Fruit fly (Drosophila melanogaster) whole organism, embryonic: ENCODE measurements around the gene RpS5b.

Experiments used
- CG10366 ChIP-seq: fragments of 200-800 bp; sonication (Bioruptor generic); IDR thresholded peaks from 2 replicates; pipeline ENCODE4 v1.3.6; 2022; ENCODE audit warnings: missing biosample characterization, missing genetic modification characterization
- CG10543 ChIP-seq: fragments of 200-800 bp; sonication (Bioruptor generic); optimal IDR thresholded peaks from 3 replicates; lab custom pipeline; 2017; ENCODE audit warnings: missing biosample characterization, mild to moderate bottlenecking, missing genetic modification characterization, moderate library complexity
- CG11504 ChIP-seq: fragments of 200-800 bp; sonication (Bioruptor generic); optimal IDR thresholded peaks from 3 replicates; lab custom pipeline; 2019; ENCODE audit warnings: missing biosample characterization, mild to moderate bottlenecking, missing genetic modification characterization, moderate library complexity
- CG12219 ChIP-seq: fragments of 200-800 bp; sonication (Bioruptor generic); optimal IDR thresholded peaks from 3 replicates; lab custom pipeline; 2018; ENCODE audit warnings: missing biosample characterization, mild to moderate bottlenecking, missing genetic modification characterization
- CG12391 ChIP-seq: fragments of 200-800 bp; sonication (Bioruptor generic); optimal IDR thresholded peaks from 3 replicates; lab custom pipeline; 2018; ENCODE audit warnings: missing biosample characterization, mild to moderate bottlenecking, missing genetic modification characterization, moderate library complexity
- CG14710 ChIP-seq: fragments of 200-800 bp; sonication (Bioruptor generic); optimal IDR thresholded peaks from 3 replicates; lab custom pipeline; 2019; ENCODE audit warnings: missing biosample characterization, mild to moderate bottlenecking, missing genetic modification characterization, moderate library complexity
- CG1647 ChIP-seq: fragments of 200-800 bp; sonication (Bioruptor generic); optimal IDR thresholded peaks from 3 replicates; lab custom pipeline; 2016; ENCODE audit warnings: missing biosample characterization, missing genetic modification characterization
- CG17612 ChIP-seq: fragments of 200-800 bp; sonication (Bioruptor generic); IDR thresholded peaks from 2 replicates; pipeline ENCODE4 v1.3.6; 2022; ENCODE audit warnings: missing biosample characterization, missing genetic modification characterization
- CG17912 ChIP-seq: fragments of 200-800 bp; sonication (Bioruptor generic); optimal IDR thresholded peaks from 2 replicates; lab custom pipeline; 2018; ENCODE audit warnings: missing biosample characterization, mild to moderate bottlenecking, missing genetic modification characterization
- CG2116 ChIP-seq: fragments of 200-800 bp; sonication (Bioruptor generic); optimal IDR thresholded peaks from 3 replicates; lab custom pipeline; 2018; ENCODE audit warnings: missing biosample characterization, mild to moderate bottlenecking, missing genetic modification characterization
- CG32767 ChIP-seq: fragments of 200-800 bp; sonication (Bioruptor generic); IDR thresholded peaks from 2 replicates; pipeline ENCODE4 v1.3.6; 2022; ENCODE audit warnings: missing biosample characterization, missing genetic modification characterization
- CG3281 ChIP-seq: fragments of 200-800 bp; sonication (Bioruptor generic); optimal IDR thresholded peaks from 3 replicates; lab custom pipeline; 2017; ENCODE audit warnings: missing biosample characterization, mild to moderate bottlenecking, missing genetic modification characterization
- CG33213 ChIP-seq: fragments of 200-800 bp; sonication (Bioruptor generic); optimal IDR thresholded peaks from 3 replicates; lab custom pipeline; 2016; ENCODE audit warnings: missing biosample characterization, missing genetic modification characterization
- CG3726 ChIP-seq: fragments of 200-800 bp; sonication (Bioruptor generic); IDR thresholded peaks from 3 replicates; pipeline ENCODE4, ENCODE4 v1.3.6; 2022; ENCODE audit warnings: missing biosample characterization, missing genetic modification characterization
- CG6854 ChIP-seq: fragments of 200-800 bp; sonication (Bioruptor generic); optimal IDR thresholded peaks from 3 replicates; lab custom pipeline; 2017; ENCODE audit warnings: missing biosample characterization, mild to moderate bottlenecking, missing genetic modification characterization
- CG7357 ChIP-seq: fragments of 200-800 bp; sonication (Bioruptor generic); IDR thresholded peaks from 3 replicates; pipeline ENCODE4 v1.3.6; 2022; ENCODE audit warnings: missing biosample characterization, missing genetic modification characterization
- CG7839 ChIP-seq: fragments of 200-800 bp; sonication (Bioruptor generic); optimal IDR thresholded peaks from 3 replicates; lab custom pipeline; 2018; ENCODE audit warnings: missing biosample characterization, mild to moderate bottlenecking, missing genetic modification characterization, moderate library complexity
- CrebB ChIP-seq: fragments of 200-800 bp; sonication (Bioruptor generic); optimal IDR thresholded peaks from 3 replicates; lab custom pipeline; 2018; ENCODE audit warnings: missing biosample characterization, mild to moderate bottlenecking, missing genetic modification characterization
- Dad ChIP-seq: fragments of 200-800 bp; sonication (Bioruptor generic); optimal IDR thresholded peaks from 3 replicates; lab custom pipeline; 2016; ENCODE audit warnings: missing biosample characterization, missing genetic modification characterization
- Deaf1 ChIP-seq: fragments of 200-800 bp; optimal IDR thresholded peaks from 3 replicates; lab custom pipeline; 2019; ENCODE audit warnings: missing biosample characterization, mild to moderate bottlenecking, missing genetic modification characterization, moderate library complexity
- Dfd ChIP-seq, 2 experiments: fragments of >200 bp; optimal IDR thresholded peaks; 2 replicates each; lab custom pipeline; 2017; ENCODE audit warnings: missing biosample characterization in 2 of 2, missing genetic modification characterization in 2 of 2
- Dp ChIP-seq: fragments of 200-800 bp; sonication (Bioruptor generic); optimal IDR thresholded peaks from 2 replicates; lab custom pipeline; 2018; ENCODE audit warnings: missing biosample characterization, mild to moderate bottlenecking, missing genetic modification characterization, moderate library complexity
- E2f2 ChIP-seq: fragments of 200-800 bp; sonication (Bioruptor generic); IDR thresholded peaks from 2 replicates; pipeline ENCODE4 v1.3.6; 2022; ENCODE audit warnings: missing biosample characterization, missing genetic modification characterization
- Ets97D ChIP-seq: fragments of 200-800 bp; sonication (Bioruptor generic); optimal IDR thresholded peaks from 3 replicates; lab custom pipeline; 2016; ENCODE audit warnings: missing biosample characterization, missing genetic modification characterization
- Fer3 ChIP-seq: fragments of 200-800 bp; sonication (Bioruptor generic); optimal IDR thresholded peaks from 2 replicates; lab custom pipeline; 2018; ENCODE audit warnings: missing biosample characterization, mild to moderate bottlenecking, missing genetic modification characterization, moderate library complexity
- HLH3B ChIP-seq: fragments of 200-800 bp; sonication (Bioruptor generic); IDR thresholded peaks from 2 replicates; pipeline ENCODE4 v1.3.6; 2022; ENCODE audit warnings: missing biosample characterization, missing genetic modification characterization
- HLHmδ ChIP-seq: fragments of 200-800 bp; sonication (Bioruptor generic); optimal IDR thresholded peaks from 2 replicates; lab custom pipeline; 2018; ENCODE audit warnings: missing biosample characterization, mild to moderate bottlenecking, missing genetic modification characterization, moderate library complexity
- Lim3 ChIP-seq: fragments of 200-800 bp; sonication (Bioruptor generic); IDR thresholded peaks from 2 replicates; pipeline ENCODE4 v1.3.6; 2022; ENCODE audit warnings: missing biosample characterization, missing genetic modification characterization
- MTF-1 ChIP-seq: fragments of 200-800 bp; sonication (Bioruptor generic); optimal IDR thresholded peaks from 2 replicates; lab custom pipeline; 2018; ENCODE audit warnings: missing biosample characterization, mild to moderate bottlenecking, missing genetic modification characterization, borderline replicate concordance
- NfI ChIP-seq: fragments of 200-800 bp; sonication (Bioruptor generic); optimal IDR thresholded peaks from 3 replicates; lab custom pipeline; 2018; ENCODE audit warnings: missing biosample characterization, mild to moderate bottlenecking, missing genetic modification characterization, moderate library complexity
- Sin3A ChIP-seq: fragments of >200 bp; optimal IDR thresholded peaks from 2 replicates; lab custom pipeline; 2018
- Spps ChIP-seq: fragments of 200-800 bp; sonication (Bioruptor generic); optimal IDR thresholded peaks from 2 replicates; lab custom pipeline; 2018; ENCODE audit warnings: missing biosample characterization, mild to moderate bottlenecking, missing genetic modification characterization
- Sry-β ChIP-seq: fragments of 200-800 bp; sonication (Bioruptor generic); optimal IDR thresholded peaks from 2 replicates; lab custom pipeline; 2018; ENCODE audit warnings: missing biosample characterization, mild to moderate bottlenecking, missing genetic modification characterization, moderate library complexity
- Stat92E ChIP-seq, 3 experiments: fragments of >200 bp in 2 of 3; fragments of 200-800 bp in 1 of 3; sonication (Bioruptor generic) in 1 of 3; optimal IDR thresholded peaks; 2 replicates each; lab custom pipeline; 2017 to 2019; ENCODE audit warnings: missing biosample characterization in 3 of 3, missing genetic modification characterization in 3 of 3, mild to moderate bottlenecking in 1 of 3, moderate library complexity in 1 of 3
- ab ChIP-seq: fragments of 200-800 bp; sonication (Bioruptor generic); optimal IDR thresholded peaks from 2 replicates; lab custom pipeline; 2016; ENCODE audit warnings: missing biosample characterization, missing genetic modification characterization
- bowl ChIP-seq: fragments of 200-800 bp; sonication (Bioruptor generic); IDR thresholded peaks from 2 replicates; pipeline ENCODE4 v1.3.6; 2022; ENCODE audit warnings: missing biosample characterization, missing genetic modification characterization
- chinmo ChIP-seq: fragments of 200-800 bp; sonication (Bioruptor generic); IDR thresholded peaks from 4 replicates; pipeline ENCODE4 v1.3.6; 2022; ENCODE audit warnings: missing biosample characterization, missing genetic modification characterization; ENCODE audit not compliant: partially characterized antibody
- chn ChIP-seq: fragments of 200-800 bp; sonication (Bioruptor generic); optimal IDR thresholded peaks from 2 replicates; lab custom pipeline; 2016; ENCODE audit warnings: missing biosample characterization, missing genetic modification characterization
- crol ChIP-seq: fragments of 200-800 bp; sonication (Bioruptor generic); IDR thresholded peaks from 2 replicates; pipeline ENCODE4 v1.3.6; 2022; ENCODE audit warnings: missing biosample characterization, missing genetic modification characterization
- fu2 ChIP-seq: fragments of 200-800 bp; sonication (Bioruptor generic); optimal IDR thresholded peaks from 2 replicates; lab custom pipeline; 2016; ENCODE audit warnings: missing biosample characterization, missing genetic modification characterization
- gcm ChIP-seq: fragments of 200-800 bp; sonication (Bioruptor generic); optimal IDR thresholded peaks from 2 replicates; lab custom pipeline; 2019; ENCODE audit warnings: missing biosample characterization, mild to moderate bottlenecking, missing genetic modification characterization, moderate library complexity
- maf-S ChIP-seq: fragments of 200-800 bp; sonication (Bioruptor generic); optimal IDR thresholded peaks from 2 replicates; lab custom pipeline; 2016; ENCODE audit warnings: missing biosample characterization, missing genetic modification characterization
- mirr ChIP-seq: fragments of 200-800 bp; sonication (Bioruptor generic); optimal IDR thresholded peaks from 3 replicates; lab custom pipeline; 2018; ENCODE audit warnings: missing biosample characterization, mild to moderate bottlenecking, missing genetic modification characterization
- pros ChIP-seq: fragments of 200-800 bp; sonication (Bioruptor generic); optimal IDR thresholded peaks from 3 replicates; lab custom pipeline; 2019; ENCODE audit warnings: missing biosample characterization, mild to moderate bottlenecking, missing genetic modification characterization, moderate library complexity
- rib ChIP-seq: fragments of 200-800 bp; sonication (Bioruptor generic); IDR thresholded peaks from 2 replicates; pipeline ENCODE4 v1.3.6; 2022; ENCODE audit warnings: missing biosample characterization, missing genetic modification characterization
- row ChIP-seq: fragments of 200-800 bp; sonication (Bioruptor generic); IDR thresholded peaks from 3 replicates; pipeline ENCODE4 v1.3.6; 2022; ENCODE audit warnings: missing biosample characterization, missing genetic modification characterization
- trh ChIP-seq: fragments of 200-800 bp; sonication (Bioruptor generic); optimal IDR thresholded peaks from 2 replicates; lab custom pipeline; 2016; ENCODE audit warnings: missing biosample characterization, missing genetic modification characterization
- tup ChIP-seq: fragments of 200-800 bp; sonication (Bioruptor generic); optimal IDR thresholded peaks from 2 replicates; lab custom pipeline; 2016; ENCODE audit warnings: missing biosample characterization, mild to moderate bottlenecking, missing genetic modification characterization, moderate library complexity
- unc-4 ChIP-seq: fragments of 200-800 bp; sonication (Bioruptor generic); IDR thresholded peaks from 2 replicates; pipeline ENCODE4 v1.3.6; 2022; ENCODE audit warnings: missing biosample characterization, missing genetic modification characterization; ENCODE audit not compliant: partially characterized antibody
- vfl ChIP-seq: fragments of 200-800 bp; sonication (Bioruptor generic); optimal IDR thresholded peaks from 2 replicates; lab custom pipeline; 2016; ENCODE audit warnings: missing biosample characterization, missing genetic modification characterization

RpS5b gene

DNA sequence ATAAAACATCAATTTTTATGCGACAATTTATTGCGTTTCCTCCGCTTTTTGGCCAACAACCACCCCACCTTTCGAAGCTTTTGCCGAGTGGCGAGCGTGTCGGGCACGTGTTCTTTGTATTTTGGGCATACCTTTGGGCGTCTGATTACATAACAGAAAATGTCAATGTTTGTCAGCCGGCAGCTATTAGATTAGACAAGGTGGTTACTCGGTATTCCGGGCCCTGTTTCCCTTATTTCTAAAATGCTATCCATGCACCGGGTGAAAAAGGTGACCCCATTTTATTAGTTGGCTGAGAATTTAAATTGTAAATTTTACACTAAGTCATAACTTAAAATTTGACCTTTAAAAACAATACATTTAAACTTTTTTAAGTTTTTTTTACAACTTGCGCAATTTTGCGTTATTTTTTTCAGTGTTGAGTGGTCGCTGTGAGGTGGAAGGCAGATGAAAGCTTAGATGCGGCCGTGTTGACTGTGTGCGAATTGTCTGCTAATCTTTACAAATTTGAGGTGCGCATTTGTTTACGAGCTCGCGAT, 11.2 kb upstream of the RpS5b start (continued):
- TF ChIP-seq CG3281 (GFP tag; lab: Kevin White, UChicago): peak; percentile 31
- TF ChIP-seq ab: no peak
- no peak for TF ChIP-seq Deaf1 (tag; lab: Kevin White, UChicago)
- TF ChIP-seq row: 0 out of 3 replicates have a peak, but pooled peaks have one; percentile 28
- no peak for TF ChIP-seq NfI (GFP tag; lab: Kevin White, UChicago)
- TF ChIP-seq HLH3B: 0 out of 2 replicates have a peak, but pooled peaks have one; percentile 40
- TF ChIP-seq gcm (GFP tag; lab: Kevin White, UChicago): no peak
- no peak for TF ChIP-seq Ets97D (GFP tag; lab: Kevin White, UChicago)
- TF ChIP-seq bowl (GFP tag; lab: Robert Waterston, UW): no peak
- TF ChIP-seq CG1647 (GFP tag; lab: Kevin White, UChicago): no peak
- no peak for TF ChIP-seq trh (GFP tag; lab: Kevin White, UChicago)
- no peak for TF ChIP-seq chn (GFP tag; lab: Kevin White, UChicago)
- no peak for TF ChIP-seq tup (GFP tag; lab: Kevin White, UChicago)
- TF ChIP-seq CG11504: peak; percentile 55
- no peak for TF ChIP-seq CG10366
- no peak for TF ChIP-seq Stat92E (GFP tag; optimal IDR thresholded peaks at IDR 0.05; lab: Kevin White, UChicago)
- peak; percentile 40 for TF ChIP-seq Fer3 (tag; lab: Kevin White, UChicago)
- TF ChIP-seq MTF-1 (GFP tag; lab: Kevin White, UChicago): no peak
- no peak for TF ChIP-seq CG10543 (GFP tag; lab: Kevin White, UChicago)
- no peak for TF ChIP-seq Dfd (GFP tag; optimal IDR thresholded peaks at IDR 0.05; lab: Kevin White, UChicago)
- TF ChIP-seq crol: no peak
- TF ChIP-seq Dad (GFP tag; lab: Kevin White, UChicago): no peak
- TF ChIP-seq CG3726 (GFP tag; lab: Robert Waterston, UW): no peak
- no peak for TF ChIP-seq chinmo (GFP tag; lab: Robert Waterston, UW)
- no peak for TF ChIP-seq CG12219 (GFP tag; lab: Kevin White, UChicago)
- TF ChIP-seq CrebB (tag; lab: Kevin White, UChicago): no peak
- no peak for TF ChIP-seq fu2 (GFP tag; lab: Kevin White, UChicago)
- TF ChIP-seq CG32767 (GFP tag; lab: Robert Waterston, UW): no peak
- TF ChIP-seq CG17912: no peak
- TF ChIP-seq CG33213: no peak
- TF ChIP-seq Lim3 (GFP tag; lab: Robert Waterston, UW): no peak
- no peak for TF ChIP-seq HLHmδ (GFP tag; lab: Kevin White, UChicago)

DNA sequence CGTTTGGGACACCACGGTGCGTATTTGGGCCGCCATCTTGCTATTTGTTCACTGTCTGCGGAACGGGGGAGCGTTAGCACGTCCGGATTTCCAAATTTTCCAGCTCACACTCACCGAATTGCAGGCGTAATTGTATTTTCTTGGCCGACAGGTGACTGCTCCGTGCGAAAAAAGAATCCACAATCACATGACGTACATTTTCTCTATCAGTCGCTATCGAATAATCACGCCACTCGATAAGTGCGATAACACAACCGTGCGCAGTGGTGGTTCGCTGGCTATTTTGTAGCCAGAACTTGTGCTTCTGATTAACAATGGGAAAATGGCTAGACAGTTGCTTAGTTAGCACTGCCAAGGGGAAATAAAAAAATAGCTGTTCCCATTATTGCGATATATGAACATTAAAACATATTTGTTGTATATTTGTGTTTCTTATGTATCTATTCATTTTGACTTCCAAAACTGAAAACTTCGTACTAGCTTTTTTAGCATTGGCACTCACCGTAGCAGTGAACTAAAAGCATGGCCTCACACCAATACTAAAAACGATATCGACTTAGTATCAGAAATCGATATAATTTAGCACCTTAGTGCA, 2.6 kb upstream of the RpS5b start, which contains the start of gene VhaPPA1-1:
Gene VhaPPA1-1 (minus strand): TSS at position 225 of the 595 bp plus-strand sequence.
- TF ChIP-seq vfl (GFP tag; lab: Kevin White, UChicago) (no peak), CG12391 (tag; lab: Kevin White, UChicago) (peak; percentile 24), Sry-β (GFP tag; lab: Kevin White, UChicago) (peak; percentile 97), Dp (GFP tag; lab: Kevin White, UChicago) (peak; percentile 73), E2f2 (peak; percentile 60; the same call in 1 of the 2 replicates), unc-4 (GFP tag; lab: Robert Waterston, UW) (0 out of 2 replicates have a peak, but pooled peaks have one; percentile 26), pros (no peak), CG17912 (no peak), CG7357 (GFP tag; lab: Robert Waterston, UW) (no peak), Spps (no peak), CG7839 (peak; percentile 4), rib (no peak), mirr (GFP tag; lab: Kevin White, UChicago) (no peak), maf-S (peak; percentile 15), CG2116 (GFP tag; lab: Kevin White, UChicago) (peak; percentile 99), CG17612 (GFP tag; lab: Robert Waterston, UW) (no peak), CG6854 (GFP tag; lab: Kevin White, UChicago) (no peak), Sin3A (lab: Kevin White, UChicago) (peak; percentile 98), CG14710 (tag; lab: Kevin White, UChicago) (peak; percentile 85)
